Fruit fly (Drosophila melanogaster) whole organism, prepupa: ENCODE data around the gene Hsp83.
A peak's percentile ranks its signal among the peaks of the same experiment; 100 is the strongest.

Experiments
- Blimp-1 ChIP-seq: fragments of 200-800 bp; sonication (Bioruptor generic); optimal IDR thresholded peaks from 3 replicates; lab custom pipeline; 2017; ENCODE audit warnings: missing biosample characterization, missing genetic modification characterization, mild to moderate bottlenecking, moderate library complexity, missing genetic modification reagents
- CG10631 ChIP-seq: fragments of 200-800 bp; sonication (Bioruptor generic); optimal IDR thresholded peaks from 2 replicates; lab custom pipeline; 2016; ENCODE audit warnings: missing biosample characterization, missing genetic modification characterization
- CG10669 ChIP-seq: fragments of 200-800 bp; sonication (Bioruptor generic); optimal IDR thresholded peaks from 3 replicates; lab custom pipeline; 2018; ENCODE audit warnings: missing biosample characterization, mild to moderate bottlenecking, missing genetic modification characterization, moderate library complexity
- CG11762 ChIP-seq: fragments of 200-800 bp; sonication (Bioruptor generic); optimal IDR thresholded peaks from 3 replicates; lab custom pipeline; 2016; ENCODE audit warnings: missing biosample characterization, missing genetic modification characterization; ENCODE audit not compliant: insufficient read depth
- CG11902 ChIP-seq: fragments of 200-800 bp; sonication (Bioruptor generic); optimal IDR thresholded peaks from 3 replicates; lab custom pipeline; 2016; ENCODE audit warnings: missing biosample characterization, missing genetic modification characterization
- CG16779 ChIP-seq: fragments of 200-800 bp; sonication (Bioruptor generic); optimal IDR thresholded peaks from 3 replicates; lab custom pipeline; 2017; ENCODE audit warnings: missing biosample characterization, mild to moderate bottlenecking, missing genetic modification characterization
- CG3032 ChIP-seq: fragments of 200-800 bp; optimal IDR thresholded peaks from 2 replicates; lab custom pipeline; 2019; ENCODE audit warnings: missing biosample characterization, mild to moderate bottlenecking, missing genetic modification characterization, moderate library complexity
- CG31627 ChIP-seq: fragments of 200-800 bp; sonication (Bioruptor generic); optimal IDR thresholded peaks from 3 replicates; lab custom pipeline; 2016; ENCODE audit warnings: missing biosample characterization, missing genetic modification characterization
- CG32006 ChIP-seq: fragments of 200-800 bp; sonication (Bioruptor generic); optimal IDR thresholded peaks from 3 replicates; lab custom pipeline; 2017; ENCODE audit warnings: missing biosample characterization, mild to moderate bottlenecking, missing genetic modification characterization
- CG34406 ChIP-seq: fragments of 200-800 bp; sonication (Bioruptor generic); optimal IDR thresholded peaks from 3 replicates; lab custom pipeline; 2016; ENCODE audit warnings: missing biosample characterization, missing genetic modification characterization
- CG3919 ChIP-seq: fragments of 200-800 bp; sonication (Bioruptor generic); optimal IDR thresholded peaks from 3 replicates; lab custom pipeline; 2016; ENCODE audit warnings: missing biosample characterization, missing genetic modification characterization
- CG4318 ChIP-seq: fragments of 200-800 bp; sonication (Bioruptor generic); optimal IDR thresholded peaks from 3 replicates; lab custom pipeline; 2017; ENCODE audit warnings: missing biosample characterization, mild to moderate bottlenecking, missing genetic modification characterization
- CG6276 ChIP-seq: fragments of 200-800 bp; sonication (Bioruptor generic); optimal IDR thresholded peaks from 2 replicates; lab custom pipeline; 2017; ENCODE audit warnings: missing biosample characterization, mild to moderate bottlenecking, missing genetic modification characterization
- CG6808 ChIP-seq: fragments of 200-800 bp; sonication (Bioruptor generic); optimal IDR thresholded peaks from 3 replicates; lab custom pipeline; 2017; ENCODE audit warnings: missing biosample characterization, missing genetic modification characterization, mild to moderate bottlenecking, moderate library complexity, missing genetic modification reagents
- CG7368 ChIP-seq: fragments of 200-800 bp; sonication (Bioruptor generic); optimal IDR thresholded peaks from 3 replicates; lab custom pipeline; 2016; ENCODE audit warnings: missing biosample characterization, missing genetic modification characterization
- CG8119 ChIP-seq: fragments of 200-800 bp; sonication (Bioruptor generic); IDR thresholded peaks from 3 replicates; pipeline ENCODE4 v1.3.6; 2022; ENCODE audit warnings: missing biosample characterization, missing genetic modification characterization
- CG8632 ChIP-seq: fragments of 200-800 bp; sonication (Bioruptor generic); optimal IDR thresholded peaks from 3 replicates; lab custom pipeline; 2016; ENCODE audit warnings: missing biosample characterization, missing genetic modification characterization
- CG9139 ChIP-seq: fragments of 200-800 bp; sonication (Bioruptor generic); optimal IDR thresholded peaks from 3 replicates; lab custom pipeline; 2017; ENCODE audit warnings: missing biosample characterization, mild to moderate bottlenecking, missing genetic modification characterization
- Eip75B ChIP-seq: fragments of 200-800 bp; sonication (Bioruptor generic); optimal IDR thresholded peaks from 3 replicates; lab custom pipeline; 2016; ENCODE audit warnings: missing biosample characterization, missing genetic modification characterization
- Eip78C ChIP-seq: fragments of 200-800 bp; sonication (Bioruptor generic); peaks from one replicate; lab custom pipeline; 2016; ENCODE audit warnings: missing biosample characterization, missing genetic modification characterization
- Eip93F ChIP-seq: fragments of 200-800 bp; sonication (Bioruptor generic); optimal IDR thresholded peaks from 2 replicates; lab custom pipeline; 2016; ENCODE audit warnings: missing biosample characterization, mild to moderate bottlenecking, missing genetic modification characterization
- Ets96B ChIP-seq: fragments of 200-800 bp; optimal IDR thresholded peaks from 2 replicates; lab custom pipeline; 2019; ENCODE audit warnings: missing biosample characterization, mild to moderate bottlenecking, missing genetic modification characterization, moderate library complexity
- Hr38 ChIP-seq: sonication (Bioruptor generic); optimal IDR thresholded peaks from 2 replicates; lab custom pipeline; 2016; ENCODE audit warnings: missing biosample characterization, missing genetic modification characterization
- Hr4 ChIP-seq: fragments of 200-800 bp; sonication (Bioruptor generic); optimal IDR thresholded peaks from 3 replicates; lab custom pipeline; 2016; ENCODE audit warnings: missing biosample characterization, missing genetic modification characterization
- Lpt ChIP-seq: fragments of 200-800 bp; sonication (Bioruptor generic); optimal IDR thresholded peaks from 3 replicates; lab custom pipeline; 2016; ENCODE audit warnings: missing biosample characterization, missing genetic modification characterization
- Met ChIP-seq: fragments of 200-800 bp; sonication (Bioruptor generic); optimal IDR thresholded peaks from 3 replicates; lab custom pipeline; 2016; ENCODE audit warnings: missing biosample characterization, missing genetic modification characterization
- OdsH ChIP-seq: fragments of 200-800 bp; sonication (Bioruptor generic); optimal IDR thresholded peaks from 3 replicates; lab custom pipeline; 2016; ENCODE audit warnings: missing biosample characterization, missing genetic modification characterization
- Sox102F ChIP-seq: fragments of 200-800 bp; sonication (Bioruptor generic); optimal IDR thresholded peaks from 2 replicates; lab custom pipeline; 2016; ENCODE audit warnings: missing biosample characterization, mild to moderate bottlenecking, missing genetic modification characterization
- Sox14 ChIP-seq: fragments of 200-800 bp; sonication (Bioruptor generic); optimal IDR thresholded peaks from 3 replicates; lab custom pipeline; 2016; ENCODE audit warnings: missing biosample characterization, missing genetic modification characterization
- Sox15 ChIP-seq: fragments of 200-800 bp; sonication (Bioruptor generic); optimal IDR thresholded peaks from 3 replicates; lab custom pipeline; 2016; ENCODE audit warnings: missing biosample characterization, missing genetic modification characterization
- achi ChIP-seq: fragments of 200-800 bp; sonication (Bioruptor generic); optimal IDR thresholded peaks from 3 replicates; lab custom pipeline; 2016; ENCODE audit warnings: missing biosample characterization, missing genetic modification characterization
- acj6 ChIP-seq: fragments of 200-800 bp; sonication (Bioruptor generic); optimal IDR thresholded peaks from 3 replicates; lab custom pipeline; 2016; ENCODE audit warnings: missing biosample characterization, missing genetic modification characterization
- dsx ChIP-seq: fragments of 200-800 bp; optimal IDR thresholded peaks from 3 replicates; lab custom pipeline; 2019; ENCODE audit warnings: missing biosample characterization, mild to moderate bottlenecking, missing genetic modification characterization, moderate library complexity; ENCODE audit not compliant: poor library complexity, severe bottlenecking
- eg ChIP-seq: fragments of 200-800 bp; sonication (Bioruptor generic); IDR thresholded peaks from 3 replicates; pipeline ENCODE4 v1.3.6; 2022; ENCODE audit warnings: missing biosample characterization, missing genetic modification characterization
- esn ChIP-seq: fragments of 200-800 bp; sonication (Bioruptor generic); optimal IDR thresholded peaks from 2 replicates; lab custom pipeline; 2016; ENCODE audit warnings: missing biosample characterization, mild to moderate bottlenecking, missing genetic modification characterization, moderate library complexity
- fd59A ChIP-seq: fragments of 200-800 bp; sonication (Bioruptor generic); optimal IDR thresholded peaks from 2 replicates; lab custom pipeline; 2017; ENCODE audit warnings: missing biosample characterization, mild to moderate bottlenecking, missing genetic modification characterization, missing genetic modification reagents
- fd85E ChIP-seq: fragments of 200-800 bp; sonication (Bioruptor generic); optimal IDR thresholded peaks from 3 replicates; lab custom pipeline; 2016; ENCODE audit warnings: missing biosample characterization, missing genetic modification characterization
- fkh ChIP-seq: fragments of 200-800 bp; sonication (Bioruptor generic); optimal IDR thresholded peaks from 3 replicates; lab custom pipeline; 2017; ENCODE audit warnings: missing biosample characterization, mild to moderate bottlenecking, missing genetic modification characterization, moderate library complexity
- net ChIP-seq: fragments of 200-800 bp; sonication (Bioruptor generic); optimal IDR thresholded peaks from 3 replicates; lab custom pipeline; 2016; ENCODE audit warnings: missing biosample characterization, missing genetic modification characterization
- salr ChIP-seq, 2 experiments: fragments of 200-800 bp; sonication (Bioruptor generic); optimal IDR thresholded peaks; 3 replicates each; lab custom pipeline; 2016 to 2018; ENCODE audit warnings: missing biosample characterization in 2 of 2, missing genetic modification characterization in 2 of 2, mild to moderate bottlenecking in 1 of 2
- spab ChIP-seq: fragments of 200-800 bp; sonication (Bioruptor generic); optimal IDR thresholded peaks from 2 replicates; lab custom pipeline; 2017; ENCODE audit warnings: missing biosample characterization, mild to moderate bottlenecking, missing genetic modification characterization, missing genetic modification reagents
- ss ChIP-seq, 2 experiments: fragments of 200-800 bp; sonication (Bioruptor generic); optimal IDR thresholded peaks; 2 replicates in 1 of 2; 3 replicates in 1 of 2; lab custom pipeline; 2017 to 2018; ENCODE audit warnings: mild to moderate bottlenecking in 2 of 2, missing biosample characterization in 2 of 2, missing genetic modification characterization in 2 of 2, moderate library complexity in 1 of 2
- svp ChIP-seq: fragments of 200-800 bp; sonication (Bioruptor generic); peaks from one replicate; lab custom pipeline; 2016; ENCODE audit warnings: missing biosample characterization, missing genetic modification characterization
- topi ChIP-seq: fragments of 200-800 bp; sonication (Bioruptor generic); optimal IDR thresholded peaks from 3 replicates; lab custom pipeline; 2016; ENCODE audit warnings: missing biosample characterization, missing genetic modification characterization
- vri ChIP-seq: fragments of 200-800 bp; sonication (Bioruptor generic); optimal IDR thresholded peaks from 3 replicates; lab custom pipeline; 2016; ENCODE audit warnings: missing biosample characterization, mild to moderate bottlenecking, missing genetic modification characterization

Hsp83 gene

DNA sequence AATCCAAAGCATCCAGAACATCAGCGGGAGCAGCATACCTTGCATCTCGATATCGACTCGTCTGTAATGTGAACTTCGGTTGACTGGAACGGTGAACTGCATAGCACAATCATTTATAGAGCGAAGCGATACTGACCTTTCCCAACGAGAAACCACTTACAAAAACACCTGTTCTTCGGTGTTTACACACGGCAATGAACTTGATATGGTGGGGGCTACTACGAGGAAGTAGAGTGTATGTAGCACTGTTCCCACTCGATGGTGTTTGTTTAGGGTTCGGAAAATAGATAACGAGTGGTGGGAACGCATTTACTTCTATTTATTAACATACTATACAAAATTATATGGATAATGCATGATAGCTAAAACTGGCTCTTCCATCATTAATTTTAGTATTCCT lies 16.1 kb downstream of the Hsp83 start, which contains the start of the genes CG32269 and CG32270:
Gene CG32269 (minus strand): TSS at position 91 of the 400 bp plus-strand sequence.
Gene CG32270 (minus strand): TSS at position 91 of the 400 bp plus-strand sequence.
- no peak for TF ChIP-seq Eip75B (GFP tag; lab: Kevin White, UChicago)
- no peak for TF ChIP-seq fd59A
- TF ChIP-seq fkh: no peak
- no peak for TF ChIP-seq CG11902 (GFP tag; lab: Kevin White, UChicago)
- no peak for TF ChIP-seq vri (GFP tag; lab: Kevin White, UChicago)
- TF ChIP-seq CG10631: no peak
- no peak for TF ChIP-seq CG4318 (GFP tag; lab: Kevin White, UChicago)
- TF ChIP-seq CG8632 (GFP tag; lab: Kevin White, UChicago): no peak
- TF ChIP-seq CG34406: no peak
- no peak for TF ChIP-seq dsx (GFP tag; lab: Kevin White, UChicago)
- no peak for TF ChIP-seq OdsH
- TF ChIP-seq, all 60 proteins: peak for 0

DNA sequence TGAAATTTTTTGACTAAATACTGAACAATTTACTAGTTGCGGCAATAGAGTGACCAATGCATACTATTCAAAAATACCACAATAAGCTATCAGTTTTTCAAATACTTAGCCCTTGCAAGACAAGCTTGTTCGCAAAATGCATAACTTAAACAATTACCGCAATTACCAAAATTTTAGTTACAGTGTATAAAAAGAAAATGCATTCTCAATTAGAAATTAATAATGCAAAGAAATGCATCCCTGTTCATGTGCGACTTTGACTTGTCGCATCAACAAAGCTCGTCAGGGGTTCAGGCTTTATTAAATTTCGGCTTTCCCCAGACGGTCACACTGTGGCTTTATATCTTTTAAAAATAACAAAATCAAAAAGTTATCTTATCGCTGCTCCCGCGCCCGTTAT lies 26.1 kb downstream of the Hsp83 start, which contains the start of the genes hob and nSMase:
Gene hob (minus strand): TSS at position 62 of the 400 bp plus-strand sequence.
Gene nSMase (plus strand): TSS at position 298 of the 400 bp plus-strand sequence.
- TF ChIP-seq svp (GFP tag; lab: Kevin White, UChicago): peak; percentile 80
- no peak for TF ChIP-seq Eip93F (GFP tag; lab: Kevin White, UChicago)
- TF ChIP-seq, all 60 proteins: peak for 1

DNA sequence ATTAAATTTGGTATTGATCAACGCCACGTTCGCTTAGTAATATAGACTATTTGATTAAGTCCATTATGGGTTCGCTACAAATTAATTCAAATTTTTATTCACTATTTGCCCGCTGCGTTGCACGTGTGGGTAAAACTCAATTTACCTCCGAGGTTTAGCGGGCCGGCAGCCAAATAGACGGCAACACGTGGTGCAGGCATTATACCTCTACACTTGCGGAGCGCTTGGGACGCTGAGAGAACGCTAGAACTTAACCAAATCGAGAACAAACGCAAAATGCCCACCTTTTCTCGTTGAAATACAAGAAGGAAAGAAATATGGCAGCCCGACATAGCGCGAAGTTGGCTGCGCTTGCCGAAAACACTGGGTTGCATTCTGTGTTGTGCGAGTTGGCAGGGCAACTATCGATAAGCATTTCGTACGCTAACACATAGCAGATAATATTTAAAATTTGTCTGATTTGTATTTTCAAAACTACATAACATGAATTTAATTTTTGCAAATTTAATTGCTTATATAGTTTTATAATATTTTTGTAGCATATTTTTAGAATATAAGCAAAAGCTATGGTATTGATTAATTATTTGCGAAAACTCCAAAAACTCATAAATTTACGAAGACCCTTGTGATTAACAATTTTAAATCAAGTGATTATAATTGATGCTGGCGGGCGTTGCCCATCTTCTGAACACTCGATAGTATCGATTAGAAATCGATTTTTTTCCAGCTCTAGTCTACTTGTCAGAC lies 30.0 kb downstream of the Hsp83 start, which contains the start of the genes RpL28 and eIF1:
Gene RpL28 (minus strand): TSS at position 318 of the 747 bp plus-strand sequence.
Gene eIF1 (plus strand): TSS at position 699 of the 747 bp plus-strand sequence.
- TF ChIP-seq CG32006 (GFP tag; lab: Kevin White, UChicago) (no peak), CG7368 (GFP tag; lab: Kevin White, UChicago) (no peak), esn (GFP tag; lab: Kevin White, UChicago) (peak; percentile 92), eg (GFP tag; lab: Robert Waterston, UW) (no peak; the same call in 1 of the 3 replicates), Eip93F (GFP tag; lab: Kevin White, UChicago) (no peak), CG31627 (GFP tag; lab: Kevin White, UChicago) (peak; percentile 90), CG4318 (GFP tag; lab: Kevin White, UChicago) (no peak), CG3032 (peak; percentile 79), net (GFP tag; lab: Kevin White, UChicago) (peak; percentile 47), fd85E (peak; percentile 31), acj6 (GFP tag; lab: Kevin White, UChicago) (peak; percentile 88), salr (GFP tag; optimal IDR thresholded peaks at IDR 0.05; lab: Kevin White, UChicago) (peak; percentile 65 to 91), CG6808 (GFP tag; lab: Kevin White, UChicago) (no peak), Hr4 (GFP tag; lab: Kevin White, UChicago) (no peak), Eip78C (peak; percentile 96), CG10669 (GFP tag; lab: Kevin White, UChicago) (peak; percentile 31), spab (GFP tag; lab: Kevin White, UChicago) (no peak), Sox15 (peak; percentile 68), CG11762 (GFP tag; lab: Kevin White, UChicago) (no peak), CG6276 (GFP tag; lab: Kevin White, UChicago) (no peak), Blimp-1 (GFP tag; lab: Kevin White, UChicago) (peak; percentile 86), Sox14 (GFP tag; lab: Kevin White, UChicago) (peak; percentile 75), fkh (peak; percentile 34), Hr38 (GFP tag; lab: Kevin White, UChicago) (no peak), CG16779 (tag; lab: Kevin White, UChicago) (peak; percentile 77), achi (GFP tag; lab: Kevin White, UChicago) (peak; percentile 95), CG9139 (GFP tag; lab: Kevin White, UChicago) (no peak), Ets96B (peak; percentile 38), Lpt (GFP tag; lab: Kevin White, UChicago) (no peak), Met (GFP tag; lab: Kevin White, UChicago) (peak; percentile 69), CG8119 (GFP tag; lab: Robert Waterston, UW) (no peak), topi (GFP tag; lab: Kevin White, UChicago) (peak; percentile 86), CG3919 (GFP tag; lab: Kevin White, UChicago) (peak; percentile 25), CG11902 (GFP tag; lab: Kevin White, UChicago) (peak; percentile 55), Sox102F (GFP tag; lab: Kevin White, UChicago) (peak; percentile 29), CG10631 (peak; percentile 77), CG8632 (GFP tag; lab: Kevin White, UChicago) (peak; percentile 78), ss (GFP tag; optimal IDR thresholded peaks at IDR 0.05; lab: Kevin White, UChicago) (peak; percentile 29 to 89)
